Fruit fly (Drosophila melanogaster) whole organism, embryonic: ENCODE results near the gene dod.

Experiments used
- Aef1 ChIP-seq: fragments of 200-800 bp; sonication (Bioruptor generic); IDR thresholded peaks from 3 replicates; pipeline ENCODE4 v1.3.6; 2022; ENCODE audit warnings: missing biosample characterization, missing genetic modification characterization
- Atf-2 ChIP-seq: fragments of 200-800 bp; sonication (Bioruptor generic); optimal IDR thresholded peaks from 2 replicates; lab custom pipeline; 2016; ENCODE audit warnings: missing biosample characterization, missing genetic modification characterization
- Bdp1 ChIP-seq: fragments of 200-800 bp; sonication (Bioruptor generic); optimal IDR thresholded peaks from 3 replicates; lab custom pipeline; 2016; ENCODE audit warnings: missing biosample characterization, missing genetic modification characterization
- CG10209 ChIP-seq: fragments of 200-800 bp; sonication (Bioruptor generic); optimal IDR thresholded peaks from 3 replicates; lab custom pipeline; 2017; ENCODE audit warnings: missing biosample characterization, mild to moderate bottlenecking, missing genetic modification characterization, missing genetic modification reagents
- CG10979 ChIP-seq: fragments of 200-800 bp; sonication (Bioruptor generic); optimal IDR thresholded peaks from 2 replicates; lab custom pipeline; 2018; ENCODE audit warnings: missing biosample characterization, mild to moderate bottlenecking, missing genetic modification characterization, moderate library complexity
- CG12104 ChIP-seq: fragments of 200-800 bp; sonication (Bioruptor generic); optimal IDR thresholded peaks from 3 replicates; lab custom pipeline; 2016; ENCODE audit warnings: missing biosample characterization, missing genetic modification characterization
- CG12744 ChIP-seq: fragments of 200-800 bp; sonication (Bioruptor generic); optimal IDR thresholded peaks from 2 replicates; lab custom pipeline; 2016; ENCODE audit warnings: missing biosample characterization, missing genetic modification characterization
- CG13287 ChIP-seq: fragments of 200-800 bp; sonication (Bioruptor generic); IDR thresholded peaks from 2 replicates; pipeline ENCODE4 v1.3.6; 2022; ENCODE audit warnings: missing biosample characterization, missing genetic modification characterization; ENCODE audit not compliant: partially characterized antibody
- CG15696 ChIP-seq: fragments of 200-800 bp; sonication (Bioruptor generic); optimal IDR thresholded peaks from 2 replicates; lab custom pipeline; 2019; ENCODE audit warnings: missing biosample characterization, mild to moderate bottlenecking, missing genetic modification characterization, moderate library complexity
- CG16813 ChIP-seq: fragments of 200-800 bp; sonication (Bioruptor generic); IDR thresholded peaks from 3 replicates; pipeline ENCODE4 v1.3.6; 2022; ENCODE audit warnings: missing biosample characterization, missing genetic modification characterization; ENCODE audit not compliant: partially characterized antibody
- CG16815 ChIP-seq: fragments of 200-800 bp; sonication (Bioruptor generic); optimal IDR thresholded peaks from 3 replicates; lab custom pipeline; 2017; ENCODE audit warnings: missing biosample characterization, mild to moderate bottlenecking, missing genetic modification characterization
- CG17912 ChIP-seq: fragments of 200-800 bp; sonication (Bioruptor generic); optimal IDR thresholded peaks from 2 replicates; lab custom pipeline; 2018; ENCODE audit warnings: missing biosample characterization, mild to moderate bottlenecking, missing genetic modification characterization
- CG1832 ChIP-seq: fragments of 200-800 bp; sonication (Bioruptor generic); optimal IDR thresholded peaks from 2 replicates; lab custom pipeline; 2017; ENCODE audit warnings: missing biosample characterization, mild to moderate bottlenecking, missing genetic modification characterization, inconsistent platforms
- CG30020 ChIP-seq: fragments of 200-800 bp; optimal IDR thresholded peaks from 2 replicates; lab custom pipeline; 2019; ENCODE audit warnings: missing biosample characterization, mild to moderate bottlenecking, missing genetic modification characterization, moderate library complexity
- CG32532 ChIP-seq: fragments of 200-800 bp; sonication (Bioruptor generic); IDR thresholded peaks from 2 replicates; pipeline ENCODE4 v1.3.6; 2022; ENCODE audit warnings: missing biosample characterization, missing genetic modification characterization
- CG3281 ChIP-seq: fragments of 200-800 bp; sonication (Bioruptor generic); optimal IDR thresholded peaks from 3 replicates; lab custom pipeline; 2017; ENCODE audit warnings: missing biosample characterization, mild to moderate bottlenecking, missing genetic modification characterization
- CG33213 ChIP-seq: fragments of 200-800 bp; sonication (Bioruptor generic); optimal IDR thresholded peaks from 3 replicates; lab custom pipeline; 2016; ENCODE audit warnings: missing biosample characterization, missing genetic modification characterization
- CG6689 ChIP-seq: fragments of 200-800 bp; sonication (Bioruptor generic); IDR thresholded peaks from 2 replicates; pipeline ENCODE4 v1.3.6; 2022; ENCODE audit warnings: missing biosample characterization, missing genetic modification characterization
- CG6765 ChIP-seq: fragments of 200-800 bp; sonication (Bioruptor generic); optimal IDR thresholded peaks from 3 replicates; lab custom pipeline; 2017; ENCODE audit warnings: missing biosample characterization, mild to moderate bottlenecking, missing genetic modification characterization
- CG7357 ChIP-seq: fragments of 200-800 bp; sonication (Bioruptor generic); IDR thresholded peaks from 3 replicates; pipeline ENCODE4 v1.3.6; 2022; ENCODE audit warnings: missing biosample characterization, missing genetic modification characterization
- CG9727 ChIP-seq: fragments of 200-800 bp; sonication (Bioruptor generic); optimal IDR thresholded peaks from 3 replicates; lab custom pipeline; 2017; ENCODE audit warnings: missing biosample characterization, mild to moderate bottlenecking, missing genetic modification characterization
- E2f1 ChIP-seq: fragments of 200-800 bp; sonication (Bioruptor generic); IDR thresholded peaks from 2 replicates; pipeline ENCODE4 v1.3.6; 2022; ENCODE audit warnings: missing biosample characterization, missing genetic modification characterization
- Hand ChIP-seq: fragments of 200-800 bp; sonication (Bioruptor generic); optimal IDR thresholded peaks from 2 replicates; lab custom pipeline; 2017; ENCODE audit warnings: mild to moderate bottlenecking, missing biosample characterization, missing genetic modification reagents, missing genetic modification characterization
- Med ChIP-seq: fragments of 200-800 bp; sonication (Bioruptor generic); peaks from one replicate; lab custom pipeline; 2016; ENCODE audit warnings: missing biosample characterization, missing genetic modification characterization, mild to moderate bottlenecking, inconsistent platforms, moderate library complexity
- Meics ChIP-seq: fragments of 200-800 bp; sonication (Bioruptor generic); optimal IDR thresholded peaks from 2 replicates; lab custom pipeline; 2017; ENCODE audit warnings: missing biosample characterization, mild to moderate bottlenecking, missing genetic modification characterization
- NC2α ChIP-seq: fragments of 200-800 bp; sonication (Bioruptor generic); optimal IDR thresholded peaks from 2 replicates; lab custom pipeline; 2016; ENCODE audit warnings: missing biosample characterization, missing genetic modification characterization
- Sin3A ChIP-seq: fragments of >200 bp; optimal IDR thresholded peaks from 2 replicates; lab custom pipeline; 2018
- Sry-β ChIP-seq: fragments of 200-800 bp; sonication (Bioruptor generic); optimal IDR thresholded peaks from 2 replicates; lab custom pipeline; 2018; ENCODE audit warnings: missing biosample characterization, mild to moderate bottlenecking, missing genetic modification characterization, moderate library complexity
- Xrp1 ChIP-seq: fragments of 200-800 bp; sonication (Bioruptor generic); IDR thresholded peaks from 2 replicates; pipeline ENCODE4 v1.3.6; 2022; ENCODE audit warnings: missing biosample characterization, missing genetic modification characterization
- ab ChIP-seq: fragments of 200-800 bp; sonication (Bioruptor generic); optimal IDR thresholded peaks from 2 replicates; lab custom pipeline; 2016; ENCODE audit warnings: missing biosample characterization, missing genetic modification characterization
- al ChIP-seq: fragments of 200-800 bp; sonication (Bioruptor generic); IDR thresholded peaks from 2 replicates; pipeline ENCODE4 v1.3.6; 2022; ENCODE audit warnings: missing biosample characterization, missing genetic modification characterization
- bbx ChIP-seq: fragments of 200-800 bp; sonication (Bioruptor generic); IDR thresholded peaks from 2 replicates; pipeline ENCODE4 v1.3.6; 2022; ENCODE audit warnings: missing biosample characterization, missing genetic modification characterization; ENCODE audit not compliant: partially characterized antibody
- br ChIP-seq: fragments of >200 bp; optimal IDR thresholded peaks from 2 replicates; lab custom pipeline; 2017
- cas ChIP-seq: fragments of 200-800 bp; sonication (Bioruptor generic); IDR thresholded peaks from 2 replicates; pipeline ENCODE4 v1.3.6; 2022; ENCODE audit warnings: missing biosample characterization, missing genetic modification characterization
- caup ChIP-seq: fragments of 200-800 bp; sonication (Bioruptor generic); optimal IDR thresholded peaks from 3 replicates; lab custom pipeline; 2017; ENCODE audit warnings: missing biosample characterization, mild to moderate bottlenecking, missing genetic modification characterization, moderate library complexity; ENCODE audit not compliant: severe bottlenecking
- croc ChIP-seq: fragments of 200-800 bp; sonication (Bioruptor generic); conservative IDR thresholded peaks from 3 replicates; pipeline ENCODE4 v1.3.6; 2022; ENCODE audit warnings: missing biosample characterization, missing genetic modification characterization
- dati ChIP-seq: fragments of 200-800 bp; sonication (Bioruptor generic); IDR thresholded peaks from 2 replicates; pipeline ENCODE4 v1.3.6; 2022; ENCODE audit warnings: missing biosample characterization, missing genetic modification characterization
- eyg ChIP-seq: fragments of 200-800 bp; sonication (Bioruptor generic); optimal IDR thresholded peaks from 3 replicates; lab custom pipeline; 2016; ENCODE audit warnings: missing biosample characterization, missing genetic modification characterization
- fu2 ChIP-seq: fragments of 200-800 bp; sonication (Bioruptor generic); optimal IDR thresholded peaks from 2 replicates; lab custom pipeline; 2016; ENCODE audit warnings: missing biosample characterization, missing genetic modification characterization
- gem ChIP-seq: fragments of 200-800 bp; sonication (Bioruptor generic); optimal IDR thresholded peaks from 2 replicates; lab custom pipeline; 2019; ENCODE audit warnings: missing biosample characterization, mild to moderate bottlenecking, missing genetic modification characterization, moderate library complexity
- gfzf ChIP-seq: fragments of 200-800 bp; sonication (Bioruptor generic); optimal IDR thresholded peaks from 2 replicates; lab custom pipeline; 2016; ENCODE audit warnings: missing biosample characterization, mild to moderate bottlenecking, missing genetic modification characterization, moderate library complexity
- hb ChIP-seq: fragments of 200-800 bp; sonication (Bioruptor generic); IDR thresholded peaks from 3 replicates; pipeline ENCODE4 v1.3.6; 2022; ENCODE audit warnings: missing biosample characterization, missing genetic modification characterization; ENCODE audit not compliant: partially characterized antibody
- hbn ChIP-seq: fragments of 200-800 bp; sonication (Bioruptor generic); IDR thresholded peaks from 2 replicates; pipeline ENCODE4 v1.3.6; 2022; ENCODE audit warnings: missing biosample characterization, missing genetic modification characterization; ENCODE audit not compliant: partially characterized antibody
- inv ChIP-seq: fragments of 200-800 bp; sonication (Bioruptor generic); IDR thresholded peaks from 2 replicates; pipeline ENCODE4 v1.3.6; 2022; ENCODE audit warnings: missing biosample characterization, missing genetic modification characterization; ENCODE audit not compliant: partially characterized antibody
- kni ChIP-seq: fragments of 200-800 bp; sonication (Bioruptor generic); optimal IDR thresholded peaks from 3 replicates; lab custom pipeline; 2017; ENCODE audit warnings: mild to moderate bottlenecking, missing biosample characterization, missing genetic modification reagents, missing genetic modification characterization
- peb ChIP-seq: fragments of 200-800 bp; sonication (Bioruptor generic); IDR thresholded peaks from 2 replicates; pipeline ENCODE4 v1.3.6; 2022; ENCODE audit warnings: missing biosample characterization, missing genetic modification characterization
- phol ChIP-seq: fragments of 200-800 bp; sonication (Bioruptor generic); optimal IDR thresholded peaks from 3 replicates; lab custom pipeline; 2018; ENCODE audit warnings: missing biosample characterization, mild to moderate bottlenecking, missing genetic modification characterization, moderate library complexity
- seq ChIP-seq: fragments of 200-800 bp; sonication (Bioruptor generic); IDR thresholded peaks from 2 replicates; pipeline ENCODE4 v1.3.6; 2022; ENCODE audit warnings: missing biosample characterization, missing genetic modification characterization
- slbo ChIP-seq: fragments of 200-800 bp; sonication (Bioruptor generic); IDR thresholded peaks from 2 replicates; pipeline ENCODE4 v1.3.6; 2022; ENCODE audit warnings: missing biosample characterization, missing genetic modification characterization
- trem ChIP-seq: fragments of 200-800 bp; optimal IDR thresholded peaks from 3 replicates; lab custom pipeline; 2019; ENCODE audit warnings: missing biosample characterization, mild to moderate bottlenecking, missing genetic modification characterization, moderate library complexity

dod gene

dm6 chrX:21349800-21350309 is 4.7 kb downstream of the dod start, which contains the start of the genes peng and sol (continued):
- TF ChIP-seq phol (tag; lab: Kevin White, UChicago) (peak; percentile 77), CG10209 (GFP tag; lab: Kevin White, UChicago) (peak; percentile 74), hbn (no peak), Aef1 (GFP tag; lab: Robert Waterston, UW) (peak; percentile 56), br (no peak), NC2α (GFP tag; lab: Kevin White, UChicago) (no peak), gfzf (peak; percentile 72), eyg (GFP tag; lab: Kevin White, UChicago) (peak; percentile 36), cas (GFP tag; lab: Robert Waterston, UW) (no peak), CG12104 (peak; percentile 73), Sry-β (no peak), CG16815 (peak; percentile 77), CG6765 (GFP tag; lab: Kevin White, UChicago) (peak; percentile 19), CG10979 (peak; percentile 55), CG1832 (no peak), inv (GFP tag; lab: Robert Waterston, UW) (no peak), al (GFP tag; lab: Robert Waterston, UW) (peak; percentile 46; the same call in 1 of the 2 replicates), hb (GFP tag; lab: Robert Waterston, UW) (no peak), CG15696 (peak; percentile 60), CG3281 (GFP tag; lab: Kevin White, UChicago) (peak; percentile 71), CG17912 (GFP tag; lab: Kevin White, UChicago) (no peak), dati (GFP tag; lab: Robert Waterston, UW) (no peak), bbx (GFP tag; lab: Robert Waterston, UW) (0 out of 2 replicates have a peak, but pooled peaks have one; percentile 49), E2f1 (GFP tag; lab: Robert Waterston, UW) (peak; percentile 49; the same call in 1 of the 2 replicates), Meics (GFP tag; lab: Kevin White, UChicago) (peak; percentile 72), trem (tag; lab: Kevin White, UChicago) (peak; percentile 56), Xrp1 (GFP tag; lab: Robert Waterston, UW) (peak; percentile 56), Atf-2 (GFP tag; lab: Kevin White, UChicago) (peak; percentile 69), fu2 (GFP tag; lab: Kevin White, UChicago) (peak; percentile 65), caup (GFP tag; lab: Kevin White, UChicago) (peak; percentile 56), seq (GFP tag; lab: Robert Waterston, UW) (peak; percentile 53), Sin3A (lab: Kevin White, UChicago) (peak; percentile 64), CG6689 (GFP tag; lab: Robert Waterston, UW) (peak; percentile 54), croc (GFP tag; lab: Robert Waterston, UW) (peak; percentile 22; the same call in 1 of the 3 replicates), Bdp1 (GFP tag; lab: Kevin White, UChicago) (peak; percentile 42), gem (tag; lab: Kevin White, UChicago) (peak; percentile 85), CG30020 (tag; lab: Kevin White, UChicago) (peak; percentile 56), CG9727 (peak; percentile 84), CG7357 (GFP tag; lab: Robert Waterston, UW) (peak; percentile 43; the same call in 1 of the 3 replicates), slbo (peak; percentile 76), kni (GFP tag; lab: Kevin White, UChicago) (no peak), Hand (peak; percentile 52), CG12744 (peak; percentile 46), Med (peak; percentile 92), ab (peak; percentile 15), CG13287 (GFP tag; lab: Robert Waterston, UW) (0 out of 2 replicates have a peak, but pooled peaks have one; percentile 12), peb (GFP tag; lab: Robert Waterston, UW) (no peak), CG16813 (GFP tag; lab: Robert Waterston, UW) (no peak), CG32532 (GFP tag; lab: Robert Waterston, UW) (peak; percentile 62), CG33213 (GFP tag; lab: Kevin White, UChicago) (peak; percentile 73)
